Worm (Caenorhabditis elegans) whole organism, young adult: ENCODE measurements around the gene T08G5.3.

Experiments
- B0019.2 ChIP-seq: fragments of 200-800 bp; sonication (Bioruptor generic); conservative IDR thresholded peaks from 2 replicates; pipeline ENCODE4 v1.3.6; 2022; ENCODE audit warnings: missing genetic modification reagents, missing genetic modification characterization, missing compliant biosample characterization
- B0035.1 ChIP-seq: sonication (generic microtip); optimal IDR thresholded peaks from 2 replicates; lab custom pipeline; 2016; ENCODE audit warnings: missing genetic modification characterization, mild to moderate bottlenecking, missing compliant biosample characterization, missing genotype, missing genetic modification reagents
- D2030.7 ChIP-seq: fragments of 200-800 bp; sonication (Bioruptor generic); IDR thresholded peaks from 2 replicates; pipeline ENCODE4 v1.3.6; 2022; ENCODE audit warnings: missing genetic modification reagents, missing genetic modification characterization, missing compliant biosample characterization
- F39B2.1 ChIP-seq: fragments of 200-800 bp; sonication (Bioruptor generic); IDR thresholded peaks from 2 replicates; pipeline ENCODE4 v1.3.6; 2022; ENCODE audit warnings: missing genetic modification reagents, missing genetic modification characterization, missing compliant biosample characterization
- F55B11.4 ChIP-seq: sonication (generic microtip); optimal IDR thresholded peaks from 2 replicates; lab custom pipeline; 2016; ENCODE audit warnings: missing compliant biosample characterization, missing genetic modification characterization, borderline replicate concordance; ENCODE audit not compliant: insufficient read depth
- F57C9.4 ChIP-seq: sonication (generic microtip); optimal IDR thresholded peaks from 2 replicates; lab custom pipeline; 2017; ENCODE audit warnings: mild to moderate bottlenecking, missing genetic modification characterization, missing compliant biosample characterization
- Y56A3A.18 ChIP-seq: fragments of 200-800 bp; sonication (Bioruptor generic); IDR thresholded peaks from 2 replicates; pipeline ENCODE4 v1.3.6; 2022; ENCODE audit warnings: missing genetic modification reagents, missing genetic modification characterization, missing compliant biosample characterization
- akir-1 ChIP-seq: fragments of 200-800 bp; sonication (Bioruptor generic); optimal IDR thresholded peaks from 2 replicates; lab custom pipeline; 2018; ENCODE audit warnings: mild to moderate bottlenecking, missing genetic modification characterization, moderate library complexity, missing compliant biosample characterization
- aptf-2 ChIP-seq: fragments of 200-800 bp; sonication (Bioruptor generic); conservative IDR thresholded peaks from 2 replicates; pipeline ENCODE4 v1.3.6; 2022; ENCODE audit warnings: missing genetic modification reagents, missing genetic modification characterization, missing compliant biosample characterization
- aptf-3 ChIP-seq: fragments of 200-800 bp; sonication (Bioruptor generic); IDR thresholded peaks from 2 replicates; pipeline ENCODE4 v1.3.6; 2022; ENCODE audit warnings: missing genetic modification characterization, missing compliant biosample characterization
- bed-1 ChIP-seq: fragments of 200-800 bp; sonication (Bioruptor generic); IDR thresholded peaks from 2 replicates; pipeline ENCODE4 v1.3.6; 2022; ENCODE audit warnings: missing genetic modification reagents, missing genetic modification characterization, missing compliant biosample characterization
- cebp-1 ChIP-seq, 2 experiments: fragments of 200-800 bp in 1 of 2; sonication (Bioruptor generic) in 1 of 2; sonication (generic microtip) in 1 of 2; IDR thresholded peaks in 1 of 2; optimal IDR thresholded peaks in 1 of 2; 2 replicates each; pipeline versions ENCODE4 v1.3.6 to Lab custom; 2017 to 2022; ENCODE audit warnings: missing compliant biosample characterization in 2 of 2, missing genetic modification characterization in 2 of 2, mild to moderate bottlenecking in 1 of 2, missing genetic modification reagents in 1 of 2, moderate library complexity in 1 of 2
- cebp-2 ChIP-seq: fragments of 200-800 bp; sonication (Bioruptor generic); IDR thresholded peaks from 2 replicates; pipeline ENCODE4 v1.3.6; 2022; ENCODE audit warnings: missing genetic modification characterization, missing compliant biosample characterization
- ceh-100 ChIP-seq: fragments of 200-800 bp; sonication (Bioruptor generic); IDR thresholded peaks from 2 replicates; pipeline ENCODE4 v1.3.6; 2022; ENCODE audit warnings: missing genetic modification reagents, missing genetic modification characterization, missing compliant biosample characterization
- dpff-1 ChIP-seq: sonication (generic microtip); optimal IDR thresholded peaks from 2 replicates; lab custom pipeline; 2017; ENCODE audit warnings: mild to moderate bottlenecking, missing genetic modification characterization, missing compliant biosample characterization
- egl-18 ChIP-seq: fragments of 200-800 bp; sonication (Bioruptor generic); IDR thresholded peaks from 2 replicates; pipeline ENCODE4 v1.3.6; 2022; ENCODE audit warnings: missing genetic modification reagents, missing genetic modification characterization, missing compliant biosample characterization
- gei-17 ChIP-seq: fragments of 200-800 bp; sonication (Bioruptor generic); optimal IDR thresholded peaks from 2 replicates; lab custom pipeline; 2018; ENCODE audit warnings: mild to moderate bottlenecking, missing genetic modification characterization, missing compliant biosample characterization
- him-1 ChIP-seq: sonication (generic microtip); optimal IDR thresholded peaks from 2 replicates; lab custom pipeline; 2016; ENCODE audit warnings: missing genotype, missing genetic modification reagents, missing genetic modification characterization, missing compliant biosample characterization
- hlh-26 ChIP-seq: fragments of 200-800 bp; sonication (Bioruptor generic); conservative IDR thresholded peaks from 2 replicates; pipeline ENCODE4 v1.3.6; 2022; ENCODE audit warnings: missing genetic modification reagents, missing genetic modification characterization, missing compliant biosample characterization
- hmg-20 ChIP-seq: fragments of 200-800 bp; sonication (Bioruptor generic); IDR thresholded peaks from 2 replicates; pipeline ENCODE4 v1.3.6; 2022; ENCODE audit warnings: missing genetic modification reagents, missing genetic modification characterization, missing compliant biosample characterization
- lin-26 ChIP-seq: fragments of 200-800 bp; sonication (Bioruptor generic); IDR thresholded peaks from 2 replicates; pipeline ENCODE4 v1.3.6; 2022; ENCODE audit warnings: missing genetic modification reagents, missing genetic modification characterization, missing compliant biosample characterization
- lin-54 ChIP-seq: fragments of 200-800 bp; sonication (Bioruptor generic); optimal IDR thresholded peaks from 2 replicates; lab custom pipeline; 2018; ENCODE audit warnings: mild to moderate bottlenecking, missing genetic modification characterization, missing compliant biosample characterization
- lsl-1 ChIP-seq: fragments of 200-800 bp; sonication (Bioruptor generic); optimal IDR thresholded peaks from 2 replicates; lab custom pipeline; 2018; ENCODE audit warnings: mild to moderate bottlenecking, missing genetic modification characterization, moderate library complexity, missing compliant biosample characterization
- madf-6 ChIP-seq: fragments of 200-800 bp; sonication (Bioruptor generic); IDR thresholded peaks from 2 replicates; pipeline ENCODE4 v1.3.6; 2022; ENCODE audit warnings: missing genetic modification reagents, missing genetic modification characterization, missing compliant biosample characterization
- madf-8 ChIP-seq: fragments of 200-800 bp; sonication (Bioruptor generic); conservative IDR thresholded peaks from 2 replicates; pipeline ENCODE4 v1.3.6; 2022; ENCODE audit warnings: missing genetic modification reagents, missing genetic modification characterization, missing compliant biosample characterization
- mcd-1 ChIP-seq: fragments of 200-800 bp; sonication (Bioruptor generic); IDR thresholded peaks from 2 replicates; pipeline ENCODE4 v1.3.6; 2022; ENCODE audit warnings: missing genetic modification reagents, missing genetic modification characterization, missing compliant biosample characterization
- nfya-1 ChIP-seq: sonication (generic microtip); optimal IDR thresholded peaks from 2 replicates; lab custom pipeline; 2017; ENCODE audit warnings: antibody characterized with exemption, missing compliant biosample characterization, missing genetic modification characterization, borderline replicate concordance; ENCODE audit not compliant: insufficient read depth
- nfya-2 ChIP-seq: fragments of 200-800 bp; sonication (Bioruptor generic); IDR thresholded peaks from 2 replicates; pipeline ENCODE4 v1.3.6; 2022; ENCODE audit warnings: missing genetic modification reagents, missing genetic modification characterization, missing compliant biosample characterization
- nhr-179 ChIP-seq: sonication (generic microtip); optimal IDR thresholded peaks from 2 replicates; lab custom pipeline; 2016; ENCODE audit warnings: mild to moderate bottlenecking, missing genetic modification characterization, missing compliant biosample characterization
- nhr-80 ChIP-seq: sonication (generic microtip); optimal IDR thresholded peaks from 2 replicates; lab custom pipeline; 2016; ENCODE audit warnings: missing genetic modification characterization, missing compliant biosample characterization
- pbrm-1 ChIP-seq: fragments of 200-800 bp; sonication (Bioruptor generic); IDR thresholded peaks from 2 replicates; pipeline ENCODE4 v1.3.6; 2022; ENCODE audit warnings: missing genetic modification reagents, missing genetic modification characterization, missing compliant biosample characterization
- rec-8 ChIP-seq, 2 experiments: sonication (generic microtip); optimal IDR thresholded peaks; 2 replicates each; lab custom pipeline; 2016; ENCODE audit warnings: mild to moderate bottlenecking in 2 of 2, missing genetic modification characterization in 2 of 2, missing genetic modification reagents in 2 of 2, missing genotype in 2 of 2, missing biosample characterization in 1 of 2, missing compliant biosample characterization in 1 of 2, moderate library complexity in 1 of 2
- repo-1 ChIP-seq: sonication (generic microtip); optimal IDR thresholded peaks from 2 replicates; lab custom pipeline; 2017; ENCODE audit warnings: mild to moderate bottlenecking, missing genetic modification characterization, missing compliant biosample characterization
- rpc-1 ChIP-seq, 2 experiments: fragments of 150-350 bp in 1 of 2; sonication (generic microtip) in 1 of 2; optimal IDR thresholded peaks; 2 replicates each; lab custom pipeline; 2014 to 2018; ENCODE audit warnings: missing biosample characterization in 1 of 2, missing genetic modification characterization in 1 of 2, missing genetic modification reagents in 1 of 2, missing genotype in 1 of 2
- snpc-1.3 ChIP-seq: sonication (generic microtip); optimal IDR thresholded peaks from 2 replicates; lab custom pipeline; 2017; ENCODE audit warnings: missing genetic modification characterization, mild to moderate bottlenecking, missing compliant biosample characterization, antibody characterized with exemption, moderate library complexity, missing genotype, missing genetic modification reagents; ENCODE audit not compliant: insufficient read depth
- snpc-4 ChIP-seq, 5 experiments: fragments of 150-350 bp in 1 of 5; sonication (generic microtip) in 4 of 5; optimal IDR thresholded peaks; 2 replicates each; lab custom pipeline; 2014 to 2018; ENCODE audit warnings: missing genetic modification characterization in 5 of 5, missing biosample characterization in 3 of 5, antibody characterized with exemption in 2 of 5, mild to moderate bottlenecking in 2 of 5, missing compliant biosample characterization in 2 of 5, missing genotype in 2 of 5, moderate library complexity in 2 of 5, missing genetic modification reagents in 1 of 5
- sptf-2 ChIP-seq: fragments of 200-800 bp; sonication (Bioruptor generic); optimal IDR thresholded peaks from 2 replicates; lab custom pipeline; 2018; ENCODE audit warnings: mild to moderate bottlenecking, missing genetic modification characterization, missing compliant biosample characterization
- tbx-9 ChIP-seq: sonication (generic microtip); optimal IDR thresholded peaks from 2 replicates; lab custom pipeline; 2016; ENCODE audit warnings: borderline replicate concordance, missing genetic modification characterization, inconsistent platforms, missing compliant biosample characterization
- unc-130 ChIP-seq: sonication (generic microtip); optimal IDR thresholded peaks from 2 replicates; lab custom pipeline; 2016; ENCODE audit warnings: missing genetic modification reagents, missing genetic modification characterization, missing compliant biosample characterization
- zfh-2 ChIP-seq: fragments of 200-800 bp; sonication (Bioruptor generic); conservative IDR thresholded peaks from 2 replicates; pipeline ENCODE4 v1.3.6; 2022; ENCODE audit warnings: missing genetic modification reagents, missing genetic modification characterization, missing compliant biosample characterization
- ztf-22 ChIP-seq: fragments of 200-800 bp; sonication (Bioruptor generic); optimal IDR thresholded peaks from 2 replicates; lab custom pipeline; 2018; ENCODE audit warnings: mild to moderate bottlenecking, missing genetic modification characterization, moderate library complexity, missing compliant biosample characterization
- ztf-6 ChIP-seq: fragments of 200-800 bp; sonication (Bioruptor generic); IDR thresholded peaks from 2 replicates; pipeline ENCODE4 v1.3.6; 2022; ENCODE audit warnings: missing genetic modification reagents, missing genetic modification characterization, missing compliant biosample characterization

T08G5.3 gene

ce11 chrV:14018640-14019039, 8.6 kb downstream of the T08G5.3 start, which contains the start of the genes mtl-2 and T08G5.1:
Gene mtl-2, minus strand, starts transcription at chrV:14018673.
Gene T08G5.1, plus strand, starts transcription at chrV:14018766.
- TF ChIP-seq nhr-80 (tag; lab: Kevin White, UChicago) (peak; percentile 40), hmg-20 (GFP tag; lab: Robert Waterston, UW) (no peak), cebp-1 (GFP tag; IDR thresholded peaks at IDR 0.05; lab: Robert Waterston, UW) (no peak), cebp-1 (tag; optimal IDR thresholded peaks at IDR 0.05; lab: Kevin White, UChicago) (no peak), F57C9.4 (tag; lab: Kevin White, UChicago) (no peak), akir-1 (no peak), madf-6 (GFP tag; lab: Robert Waterston, UW) (no peak), rec-8 (tag; optimal IDR thresholded peaks at IDR 0.05; lab: Kevin White, UChicago) (no peak)

DNA sequence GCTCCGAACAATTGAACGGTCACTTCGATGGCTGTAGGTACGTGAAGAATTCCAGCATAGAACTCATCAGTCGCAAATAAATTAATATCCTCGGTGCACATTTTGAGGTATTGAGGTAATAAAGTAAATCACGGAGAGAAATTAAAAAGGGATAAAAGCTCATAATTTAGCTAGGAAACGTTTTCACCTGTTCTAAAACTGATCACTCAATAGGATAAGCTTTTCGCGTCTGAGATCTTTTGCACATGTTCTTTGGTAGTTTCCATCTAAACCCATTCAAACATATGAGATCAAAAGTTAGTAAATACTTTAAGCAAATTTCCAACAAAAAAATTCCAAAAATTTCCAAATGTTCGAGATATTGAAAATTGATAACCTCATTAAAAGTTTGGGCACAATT, 9.8 kb downstream of the T08G5.3 start, which contains the start of gene srh-308:
Gene srh-308 (minus strand): TSS at position 101 of the 400 bp plus-strand sequence.
- no peak for TF ChIP-seq mcd-1 (GFP tag; lab: Robert Waterston, UW)
- no peak for TF ChIP-seq snpc-1.3 (tag; lab: Kevin White, UChicago)
- no peak for TF ChIP-seq lin-54 (GFP tag; lab: Kevin White, UChicago)
- no peak for TF ChIP-seq dpff-1 (tag; lab: Kevin White, UChicago)
- TF ChIP-seq snpc-4 (GFP tag; optimal IDR thresholded peaks at IDR 0.05; lab: Kevin White, UChicago): no peak
- TF ChIP-seq snpc-4 (tag; optimal IDR thresholded peaks at IDR 0.05; lab: Kevin White, UChicago): no peak
- TF ChIP-seq tbx-9: no peak
- no peak for TF ChIP-seq aptf-2
- no peak for TF ChIP-seq egl-18
- no peak for TF ChIP-seq bed-1 (GFP tag; lab: Robert Waterston, UW)
- no peak for TF ChIP-seq F55B11.4
- TF ChIP-seq rpc-1 (optimal IDR thresholded peaks at IDR 0.05; lab: Kevin White, UChicago): no peak
- no peak for TF ChIP-seq rpc-1 (tag; optimal IDR thresholded peaks at IDR 0.05; lab: Kevin White, UChicago)
- no peak for TF ChIP-seq zfh-2
- no peak for TF ChIP-seq nfya-1
- TF ChIP-seq gei-17 (GFP tag; lab: Kevin White, UChicago): no peak
- no peak for TF ChIP-seq nfya-2 (GFP tag; lab: Robert Waterston, UW)
- TF ChIP-seq aptf-3 (GFP tag; lab: Robert Waterston, UW): no peak
- no peak for TF ChIP-seq madf-8 (GFP tag; lab: Robert Waterston, UW)

- no peak for TF ChIP-seq ztf-6
- no peak for TF ChIP-seq D2030.7 (GFP tag; lab: Robert Waterston, UW)
- no peak for TF ChIP-seq pbrm-1
- no peak for TF ChIP-seq lin-54 (GFP tag; lab: Kevin White, UChicago)
- TF ChIP-seq ztf-22: no peak
Observed at ce11 chrV:14014395-14014794, 12.9 kb downstream of the T08G5.3 start, which contains the start of gene end-3. Gene end-3, plus strand, starts transcription at chrV:14014695.

ce11 chrV:14013638-14014037, 13.6 kb downstream of the T08G5.3 start:
- TF ChIP-seq F55B11.4: no peak
- TF ChIP-seq F39B2.1 (GFP tag; lab: Robert Waterston, UW): no peak
- no peak for TF ChIP-seq lin-26 (GFP tag; lab: Robert Waterston, UW)
- no peak for TF ChIP-seq unc-130
- no peak for TF ChIP-seq Y56A3A.18 (GFP tag; lab: Robert Waterston, UW)
- no peak for TF ChIP-seq him-1 (tag; lab: Kevin White, UChicago)
- TF ChIP-seq B0019.2 (GFP tag; lab: Robert Waterston, UW): no peak
- no peak for TF ChIP-seq hlh-26 (GFP tag; lab: Robert Waterston, UW)
- TF ChIP-seq cebp-2 (GFP tag; lab: Robert Waterston, UW): no peak
- 0 out of 2 replicates have a peak, but pooled peaks have one; percentile 11 for TF ChIP-seq ceh-100 (GFP tag; lab: Robert Waterston, UW)
- TF ChIP-seq lsl-1: peak; percentile 42
- no peak for TF ChIP-seq sptf-2
- no peak for TF ChIP-seq snpc-4 (GFP tag; optimal IDR thresholded peaks at IDR 0.05; lab: Kevin White, UChicago)
- TF ChIP-seq snpc-4 (tag; optimal IDR thresholded peaks at IDR 0.05; lab: Kevin White, UChicago): peak in 2 of 4 experiments; percentile 10 to 13
- no peak for TF ChIP-seq B0035.1 (tag; lab: Kevin White, UChicago)
- peak; percentile 39 for TF ChIP-seq repo-1 (tag; lab: Kevin White, UChicago)
- TF ChIP-seq tbx-9: no peak
- no peak for TF ChIP-seq nhr-179 (tag; lab: Kevin White, UChicago)
